Fruit fly (Drosophila melanogaster) ovary, adult (tissue): ENCODE measurements around the gene Mgat4b.

ENCODE experiments used
- CG17801 ChIP-seq: fragments of 200-800 bp; optimal IDR thresholded peaks from 2 replicates; lab custom pipeline; 2019; ENCODE audit warnings: missing biosample characterization, mild to moderate bottlenecking, missing genetic modification characterization, moderate library complexity; ENCODE audit not compliant: partially characterized antibody

The Mgat4b gene

dm6 chr3L:14757464-14758384 lies 11.4 kb downstream of the Mgat4b start, which contains the start of gene CG42507:
CG42507 (minus strand) TSS chr3L:14757962.
- TF ChIP-seq CG17801 (GFP tag; lab: Kevin White, UChicago) = peak; percentile 29

- TF ChIP-seq CG17801 (GFP tag; lab: Kevin White, UChicago) = peak; percentile 61
Observed at dm6 chr3L:14756724-14757463, 12.2 kb downstream of the Mgat4b start.

dm6 chr3L:14755951-14756723 lies 12.9 kb downstream of the Mgat4b start:
- TF ChIP-seq CG17801 (GFP tag; lab: Kevin White, UChicago) = peak; percentile 7

- no peak for TF ChIP-seq CG17801 (GFP tag; lab: Kevin White, UChicago)
Observed at dm6 chr3L:14755046-14755643, 13.9 kb downstream of the Mgat4b start.

dm6 chr3L:14752816-14753215 lies 16.3 kb downstream of the Mgat4b start:
- no peak for TF ChIP-seq CG17801 (GFP tag; lab: Kevin White, UChicago)

dm6 chr3L:14751056-14751671 lies 17.9 kb downstream of the Mgat4b start:
- TF ChIP-seq CG17801 (GFP tag; lab: Kevin White, UChicago) = no peak

dm6 chr3L:14743106-14743692 lies 25.9 kb downstream of the Mgat4b start:
- TF ChIP-seq CG17801 (GFP tag; lab: Kevin White, UChicago) = no peak

- TF ChIP-seq CG17801 (GFP tag; lab: Kevin White, UChicago) = no peak
Observed at dm6 chr3L:14733417-14733816, 35.7 kb downstream of the Mgat4b start, which contains the start of gene CG13471. CG13471 (minus strand) TSS chr3L:14733517.

dm6 chr3L:14731790-14732189 lies 37.3 kb downstream of the Mgat4b start:
- TF ChIP-seq CG17801 (GFP tag; lab: Kevin White, UChicago) = no peak

- no peak for TF ChIP-seq CG17801 (GFP tag; lab: Kevin White, UChicago)
Observed at dm6 chr3L:14728460-14728859, 40.6 kb downstream of the Mgat4b start, which contains the start of gene CG13473. CG13473 (plus strand) TSS chr3L:14728760.
